Fruit fly (Drosophila melanogaster) whole organism: Measurements from ENCODE around the gene Lk.

Experiments used
- CG8478 ChIP-seq: fragments of >200 bp; optimal IDR thresholded peaks from 2 replicates; lab custom pipeline; 2018; ENCODE audit warnings: inconsistent platforms
- Dll ChIP-seq: fragments of >200 bp; optimal IDR thresholded peaks from 2 replicates; lab custom pipeline; 2017
- EcR ChIP-seq, 2 experiments: fragments of >200 bp; optimal IDR thresholded peaks; 2 replicates each; lab custom pipeline; 2017; ENCODE audit warnings: missing biosample characterization in 2 of 2, missing genetic modification characterization in 2 of 2, missing genetic modification reagents in 2 of 2
- pan ChIP-seq: fragments of >200 bp; optimal IDR thresholded peaks from 2 replicates; lab custom pipeline; 2017
- psq ChIP-seq: fragments of >200 bp; optimal IDR thresholded peaks from 2 replicates; lab custom pipeline; 2017
- usp ChIP-seq: fragments of >200 bp; optimal IDR thresholded peaks from 2 replicates; lab custom pipeline; 2017; ENCODE audit warnings: missing biosample characterization, missing genetic modification characterization, mixed read lengths

Gene Lk

dm6 chr3L:14544987-14545943, 15.3 kb downstream of the Lk start:
- TF ChIP-seq pan (no peak), CG8478 (no peak), EcR (GFP tag; optimal IDR thresholded peaks at IDR 0.05; lab: Kevin White, UChicago) (no peak), psq (lab: Kevin White, UChicago) (no peak), usp (GFP tag; lab: Kevin White, UChicago) (no peak), Dll (no peak)

dm6 chr3L:14543971-14544655, 16.5 kb downstream of the Lk start:
- no peak for TF ChIP-seq CG8478

DNA sequence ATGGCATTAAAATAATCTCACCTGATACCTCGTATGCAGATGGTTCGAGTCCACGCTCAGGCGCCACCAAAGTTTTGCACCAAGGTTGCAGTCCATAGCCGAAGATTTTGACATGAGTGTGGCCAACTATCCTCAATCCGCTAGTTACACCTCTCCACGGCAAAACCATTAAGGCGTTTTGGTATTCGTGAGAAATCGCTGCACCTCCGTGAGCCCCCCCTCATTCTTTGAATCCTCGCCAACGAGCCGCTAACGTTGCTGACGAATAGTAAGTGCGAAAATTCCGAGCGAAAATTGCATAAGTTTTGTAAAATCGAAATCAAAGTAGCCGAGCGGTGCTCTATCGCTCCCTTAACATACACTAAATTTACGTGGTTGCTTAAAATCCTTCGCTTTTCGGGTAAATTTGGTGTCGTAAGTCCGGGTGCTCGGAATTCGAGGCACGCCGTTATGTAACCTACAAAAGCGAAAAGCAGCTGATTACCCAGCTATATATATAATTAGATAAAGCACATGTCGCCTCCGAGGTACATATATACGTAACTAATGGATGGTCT, 23.1 kb downstream of the Lk start, which contains the start of gene Mpcp2:
Gene Mpcp2, plus strand, starts transcription at position 217 of the 557 bp plus-strand sequence.
- no peak for TF ChIP-seq psq (lab: Kevin White, UChicago)
- no peak for TF ChIP-seq CG8478
- peak in 1 of 2 experiments; percentile 10 for TF ChIP-seq EcR (GFP tag; optimal IDR thresholded peaks at IDR 0.05; lab: Kevin White, UChicago)

dm6 chr3L:14536042-14536684, 24.4 kb downstream of the Lk start, which contains the start of the genes bbg and CG43246:
Gene bbg, minus strand, starts transcription at chr3L:14536276.
Gene CG43246, plus strand, starts transcription at chr3L:14536634.
- TF ChIP-seq EcR (GFP tag; optimal IDR thresholded peaks at IDR 0.05; lab: Kevin White, UChicago) (no peak), CG8478 (no peak), psq (lab: Kevin White, UChicago) (no peak), pan (no peak), usp (GFP tag; lab: Kevin White, UChicago) (no peak), Dll (no peak)

DNA sequence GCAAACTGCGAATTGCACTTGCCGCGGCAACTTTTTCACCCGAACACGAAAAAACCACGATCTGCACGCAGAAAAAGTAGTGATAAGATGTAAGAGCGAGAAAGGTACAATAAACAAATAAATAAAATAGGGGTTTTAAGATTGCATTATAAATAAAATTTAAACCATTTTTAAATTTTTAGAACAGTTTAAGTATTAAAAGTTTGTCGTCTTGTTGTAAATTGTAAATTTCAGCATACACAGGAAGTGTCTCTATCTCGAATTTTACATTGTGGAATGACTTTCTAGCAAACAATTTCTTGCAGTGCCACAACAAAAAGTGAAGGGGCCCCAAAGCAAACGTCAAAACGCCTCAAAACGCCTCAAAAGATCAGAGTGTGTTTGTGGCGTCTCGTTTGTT, 25.9 kb downstream of the Lk start:
- TF ChIP-seq pan (no peak), EcR (GFP tag; optimal IDR thresholded peaks at IDR 0.05; lab: Kevin White, UChicago) (no peak), Dll (no peak), usp (GFP tag; lab: Kevin White, UChicago) (no peak), CG8478 (no peak), psq (lab: Kevin White, UChicago) (no peak)

dm6 chr3L:14533110-14533509, 27.5 kb downstream of the Lk start:
- TF ChIP-seq psq (lab: Kevin White, UChicago) (no peak), pan (no peak), Dll (no peak), usp (GFP tag; lab: Kevin White, UChicago) (no peak)

DNA sequence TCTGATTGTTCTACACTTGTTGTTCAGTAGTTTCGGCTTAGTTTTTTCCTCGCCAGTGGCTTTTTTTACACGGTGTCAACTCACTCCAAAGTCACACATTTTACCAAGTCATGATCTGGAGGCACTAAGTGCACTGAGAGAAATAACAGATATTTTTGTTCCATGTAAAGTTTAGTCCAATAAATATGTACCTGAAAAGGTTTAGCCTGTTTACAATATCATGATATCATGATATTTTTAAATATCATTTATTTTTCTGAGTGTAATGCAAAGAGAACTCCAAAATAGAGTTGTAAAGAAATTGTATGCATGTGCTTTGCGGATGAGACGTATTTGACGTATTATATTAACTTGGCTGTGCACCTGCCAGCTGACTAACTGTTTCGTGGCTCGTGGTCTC, 28.8 kb downstream of the Lk start:
- no peak for TF ChIP-seq psq (lab: Kevin White, UChicago)
- TF ChIP-seq CG8478, result no peak
- TF ChIP-seq pan, result no peak
- no peak for TF ChIP-seq usp (GFP tag; lab: Kevin White, UChicago)
- no peak for TF ChIP-seq EcR (GFP tag; optimal IDR thresholded peaks at IDR 0.05; lab: Kevin White, UChicago)
- no peak for TF ChIP-seq Dll

- TF ChIP-seq usp (GFP tag; lab: Kevin White, UChicago) (no peak), pan (no peak), EcR (GFP tag; optimal IDR thresholded peaks at IDR 0.05; lab: Kevin White, UChicago) (no peak), CG8478 (no peak), Dll (no peak)
These were observed 37.8 kb downstream of the Lk start for dm6 chr3L:14522483-14523362.

DNA sequence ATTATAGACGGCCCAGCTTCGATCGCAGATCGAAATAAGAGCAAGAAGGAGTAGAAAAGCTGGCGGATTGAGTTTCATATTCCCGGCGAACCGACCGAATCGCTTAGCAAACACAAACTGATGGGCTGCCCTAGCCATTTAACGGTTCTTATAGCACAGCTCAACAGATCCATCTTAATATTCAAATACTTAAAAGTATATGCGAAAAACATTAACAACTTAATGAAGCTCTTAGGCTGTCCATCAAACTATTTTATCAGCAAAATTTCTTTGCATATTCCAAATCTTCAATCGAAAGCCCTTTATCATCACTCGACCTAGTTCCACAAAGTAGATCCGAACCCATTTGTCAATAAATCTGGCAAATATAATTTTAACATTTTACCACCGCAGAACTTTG, 39.0 kb downstream of the Lk start, which contains the start of gene CG4613:
Gene CG4613, minus strand, starts transcription at position 101 of the 400 bp plus-strand sequence.
- TF ChIP-seq EcR (GFP tag; optimal IDR thresholded peaks at IDR 0.05; lab: Kevin White, UChicago) (no peak), usp (GFP tag; lab: Kevin White, UChicago) (no peak), Dll (no peak), CG8478 (no peak), psq (lab: Kevin White, UChicago) (no peak), pan (no peak)

DNA sequence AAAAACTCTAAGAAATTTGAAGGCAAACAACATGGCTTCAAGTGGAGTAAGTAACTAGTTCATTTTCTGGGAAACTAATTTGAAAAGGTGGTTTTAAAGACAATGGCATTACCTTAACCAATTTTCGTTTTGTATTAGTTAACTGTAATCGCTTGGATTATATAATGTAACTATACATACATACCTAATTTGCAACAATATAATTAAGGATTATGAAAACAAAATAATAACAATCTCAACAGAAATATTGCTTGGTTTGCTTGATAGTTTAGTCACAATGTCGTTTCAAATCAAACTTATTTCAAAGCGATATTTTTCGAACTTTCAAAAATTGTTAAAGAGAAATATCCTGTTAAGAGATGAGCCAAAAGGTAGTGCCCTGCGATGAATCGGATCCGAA, 43.0 kb downstream of the Lk start, which contains the start of gene CG9592:
Gene CG9592, plus strand, starts transcription at position 301 of the 400 bp plus-strand sequence.
- TF ChIP-seq usp (GFP tag; lab: Kevin White, UChicago) (no peak), Dll (no peak), CG8478 (no peak), EcR (GFP tag; optimal IDR thresholded peaks at IDR 0.05; lab: Kevin White, UChicago) (no peak), pan (no peak), psq (lab: Kevin White, UChicago) (no peak)

dm6 chr3L:14515690-14516089, 44.9 kb downstream of the Lk start:
- TF ChIP-seq EcR (GFP tag; optimal IDR thresholded peaks at IDR 0.05; lab: Kevin White, UChicago), result no peak
- no peak for TF ChIP-seq Dll
- no peak for TF ChIP-seq usp (GFP tag; lab: Kevin White, UChicago)
- TF ChIP-seq CG8478, result no peak
- no peak for TF ChIP-seq psq (lab: Kevin White, UChicago)
- TF ChIP-seq pan, result no peak
